Worm (Caenorhabditis elegans): ENCODE data around the gene cest-33.

DNA sequence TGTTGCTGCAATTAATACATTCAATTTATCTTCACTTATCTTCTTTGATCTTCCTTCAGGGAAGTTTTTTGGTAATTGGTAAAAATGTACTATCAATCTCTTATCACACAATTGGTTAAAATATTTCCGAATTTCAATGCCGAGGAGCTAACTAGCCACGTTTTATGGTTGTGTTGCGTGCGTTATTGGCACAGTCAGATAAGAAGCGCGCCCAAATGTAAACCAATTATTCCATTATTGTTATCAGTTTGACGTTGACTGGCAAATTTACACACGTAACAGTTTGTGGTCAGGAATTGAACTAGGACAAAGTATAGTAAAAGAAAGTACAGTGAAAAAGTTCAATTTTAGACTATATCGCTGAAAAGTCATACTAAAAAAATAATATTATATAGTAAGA is 42.1 kb upstream of the cest-33 start:
- TF ChIP-seq lin-39 (tag; optimal IDR thresholded peaks at IDR 0.05) (no peak), ama-1 (optimal IDR thresholded peaks at IDR 0.05) (no peak), lin-13 (GFP tag; optimal IDR thresholded peaks at IDR 0.05) (no peak), dmd-4 (tag; optimal IDR thresholded peaks at IDR 0.05) (no peak), nhr-10 (tag; optimal IDR thresholded peaks at IDR 0.05) (no peak), ztf-4 (tag; optimal IDR thresholded peaks at IDR 0.05) (no peak), nhr-11 (tag; optimal IDR thresholded peaks at IDR 0.05) (no peak), unc-62 (GFP tag; optimal IDR thresholded peaks at IDR 0.05) (no peak)

Data from whole organism, L2 larva.